Fruit fly (Drosophila melanogaster) Kc167 (cell line): ENCODE results near the gene CG42264.

Source experiments
- Myc ChIP-seq: fragments of >200 bp; optimal IDR thresholded peaks from 2 replicates; lab custom pipeline; 2017; ENCODE audit warnings: missing external identifiers
- Sin3A ChIP-seq: fragments of >200 bp; optimal IDR thresholded peaks from 2 replicates; lab custom pipeline; 2018; ENCODE audit warnings: missing external identifiers
- h ChIP-seq: fragments of >200 bp; optimal IDR thresholded peaks from 3 replicates; lab custom pipeline; 2018; ENCODE audit warnings: missing external identifiers
- insv ChIP-seq: fragments of >200 bp; optimal IDR thresholded peaks from 3 replicates; lab custom pipeline; 2018; ENCODE audit warnings: missing external identifiers
- psq ChIP-seq: fragments of >200 bp; optimal IDR thresholded peaks from 2 replicates; lab custom pipeline; 2017; ENCODE audit warnings: missing external identifiers
- ttk ChIP-seq: sonication (Bioruptor generic); optimal IDR thresholded peaks from 2 replicates; lab custom pipeline; 2017; ENCODE audit warnings: missing external identifiers

dm6 chrX:5764001-5764892 lies 12.2 kb downstream of the CG42264 start, which contains the start of the genes MAPk-Ak2 and CG42699:
- TF ChIP-seq psq: no peak
- no peak for TF ChIP-seq Sin3A (lab: Kevin White, UChicago)
- no peak for TF ChIP-seq insv (lab: Kevin White, UChicago)
- no peak for TF ChIP-seq h (lab: Kevin White, UChicago)
- TF ChIP-seq ttk (lab: Kevin White, UChicago): no peak
- TF ChIP-seq Myc (lab: Kevin White, UChicago): no peak
